Fruit fly (Drosophila melanogaster) whole organism, embryonic: Measurements from ENCODE around the gene Reg-2.

Experiments
- Asciz ChIP-seq: fragments of 200-800 bp; sonication (Bioruptor generic); optimal IDR thresholded peaks from 2 replicates; lab custom pipeline; 2017; ENCODE audit warnings: missing biosample characterization, mild to moderate bottlenecking, missing genetic modification characterization, missing genetic modification reagents
- Bdp1 ChIP-seq: fragments of 200-800 bp; sonication (Bioruptor generic); optimal IDR thresholded peaks from 3 replicates; lab custom pipeline; 2016; ENCODE audit warnings: missing biosample characterization, missing genetic modification characterization
- Blimp-1 ChIP-seq: fragments of 200-800 bp; sonication (Bioruptor generic); optimal IDR thresholded peaks from 3 replicates; lab custom pipeline; 2018; ENCODE audit warnings: missing biosample characterization, missing genetic modification characterization, mild to moderate bottlenecking, moderate library complexity, missing genetic modification reagents
- CG10543 ChIP-seq: fragments of 200-800 bp; sonication (Bioruptor generic); optimal IDR thresholded peaks from 3 replicates; lab custom pipeline; 2017; ENCODE audit warnings: missing biosample characterization, mild to moderate bottlenecking, missing genetic modification characterization, moderate library complexity
- CG13296 ChIP-seq: fragments of 200-800 bp; sonication (Bioruptor generic); optimal IDR thresholded peaks from 3 replicates; lab custom pipeline; 2018; ENCODE audit warnings: missing biosample characterization, mild to moderate bottlenecking, missing genetic modification characterization
- CG17612 ChIP-seq: fragments of 200-800 bp; sonication (Bioruptor generic); IDR thresholded peaks from 2 replicates; pipeline ENCODE4 v1.3.6; 2022; ENCODE audit warnings: missing biosample characterization, missing genetic modification characterization
- CG1792 ChIP-seq: fragments of 200-800 bp; sonication (Bioruptor generic); optimal IDR thresholded peaks from 2 replicates; lab custom pipeline; 2016; ENCODE audit warnings: missing biosample characterization, missing genetic modification characterization
- CG18599 ChIP-seq: fragments of 200-800 bp; sonication (Bioruptor generic); optimal IDR thresholded peaks from 3 replicates; lab custom pipeline; 2017; ENCODE audit warnings: missing biosample characterization, missing genetic modification characterization, mild to moderate bottlenecking, moderate library complexity, missing genetic modification reagents
- CG31441 ChIP-seq: fragments of 200-800 bp; sonication (Bioruptor generic); IDR thresholded peaks from 2 replicates; pipeline ENCODE4 v1.3.6; 2022; ENCODE audit warnings: missing biosample characterization, missing genetic modification characterization
- CG32532 ChIP-seq: fragments of 200-800 bp; sonication (Bioruptor generic); IDR thresholded peaks from 2 replicates; pipeline ENCODE4 v1.3.6; 2022; ENCODE audit warnings: missing biosample characterization, missing genetic modification characterization
- CG34376 ChIP-seq: fragments of 200-800 bp; sonication (Bioruptor generic); optimal IDR thresholded peaks from 2 replicates; lab custom pipeline; 2018; ENCODE audit warnings: missing biosample characterization, mild to moderate bottlenecking, missing genetic modification characterization
- CG4424 ChIP-seq: fragments of 200-800 bp; sonication (Bioruptor generic); optimal IDR thresholded peaks from 3 replicates; lab custom pipeline; 2016; ENCODE audit warnings: missing biosample characterization, missing genetic modification characterization
- CG5953 ChIP-seq: fragments of 200-800 bp; sonication (Bioruptor generic); IDR thresholded peaks from 2 replicates; pipeline ENCODE4 v1.3.6; 2022; ENCODE audit warnings: missing biosample characterization, missing genetic modification characterization
- CG6683 ChIP-seq: fragments of 200-800 bp; sonication (Bioruptor generic); optimal IDR thresholded peaks from 2 replicates; lab custom pipeline; 2017; ENCODE audit warnings: missing biosample characterization, mild to moderate bottlenecking, missing genetic modification characterization, missing genetic modification reagents
- CG7745 ChIP-seq: fragments of 200-800 bp; sonication (Bioruptor generic); optimal IDR thresholded peaks from 2 replicates; lab custom pipeline; 2018; ENCODE audit warnings: missing biosample characterization, mild to moderate bottlenecking, missing genetic modification characterization, moderate library complexity
- CG8924 ChIP-seq: fragments of 200-800 bp; optimal IDR thresholded peaks from 3 replicates; lab custom pipeline; 2019; ENCODE audit warnings: missing biosample characterization, mild to moderate bottlenecking, missing genetic modification characterization, moderate library complexity
- CG9876 ChIP-seq: fragments of 200-800 bp; sonication (Bioruptor generic); optimal IDR thresholded peaks from 2 replicates; lab custom pipeline; 2016; ENCODE audit warnings: missing biosample characterization, missing genetic modification characterization
- CG9932 ChIP-seq: fragments of 200-800 bp; sonication (Bioruptor generic); IDR thresholded peaks from 2 replicates; pipeline ENCODE4 v1.3.6; 2022; ENCODE audit warnings: missing biosample characterization, missing genetic modification characterization
- CTCF ChIP-seq: fragments of 200-800 bp; sonication (Bioruptor generic); optimal IDR thresholded peaks from 2 replicates; lab custom pipeline; 2017; ENCODE audit warnings: missing biosample characterization, mild to moderate bottlenecking, missing genetic modification characterization, moderate library complexity
- D19B ChIP-seq: fragments of 200-800 bp; sonication (Bioruptor generic); optimal IDR thresholded peaks from 2 replicates; lab custom pipeline; 2017; ENCODE audit warnings: missing biosample characterization, mild to moderate bottlenecking, missing genetic modification characterization
- Deaf1 ChIP-seq: fragments of 200-800 bp; optimal IDR thresholded peaks from 3 replicates; lab custom pipeline; 2019; ENCODE audit warnings: missing biosample characterization, mild to moderate bottlenecking, missing genetic modification characterization, moderate library complexity
- Doc3 ChIP-seq: fragments of 200-800 bp; sonication (Bioruptor generic); IDR thresholded peaks from 3 replicates; pipeline ENCODE4 v1.3.6; 2022; ENCODE audit warnings: missing biosample characterization, missing genetic modification characterization; ENCODE audit not compliant: partially characterized antibody
- HLH54F ChIP-seq: fragments of 200-800 bp; sonication (Bioruptor generic); optimal IDR thresholded peaks from 3 replicates; lab custom pipeline; 2016; ENCODE audit warnings: missing biosample characterization, missing genetic modification characterization
- Hr3 ChIP-seq: fragments of 200-800 bp; sonication (Bioruptor generic); optimal IDR thresholded peaks from 3 replicates; lab custom pipeline; 2016; ENCODE audit warnings: missing biosample characterization, missing genetic modification characterization
- Hr39 ChIP-seq: fragments of >200 bp; optimal IDR thresholded peaks from 2 replicates; lab custom pipeline; 2017
- Med ChIP-seq: fragments of 200-800 bp; sonication (Bioruptor generic); peaks from one replicate; lab custom pipeline; 2016; ENCODE audit warnings: missing biosample characterization, missing genetic modification characterization, mild to moderate bottlenecking, inconsistent platforms, moderate library complexity
- NC2β ChIP-seq: fragments of 200-800 bp; sonication (Bioruptor generic); optimal IDR thresholded peaks from 2 replicates; lab custom pipeline; 2016; ENCODE audit warnings: missing biosample characterization, missing genetic modification characterization
- Neu2 ChIP-seq: fragments of 200-800 bp; sonication (Bioruptor generic); optimal IDR thresholded peaks from 3 replicates; lab custom pipeline; 2016; ENCODE audit warnings: missing biosample characterization, missing genetic modification characterization, borderline replicate concordance
- Taf1 ChIP-seq: fragments of 200-800 bp; sonication (Bioruptor generic); IDR thresholded peaks from 2 replicates; pipeline ENCODE4 v1.3.6; 2022; ENCODE audit warnings: missing biosample characterization, missing genetic modification characterization
- Vsx1 ChIP-seq: fragments of 200-800 bp; sonication (Bioruptor generic); optimal IDR thresholded peaks from 2 replicates; lab custom pipeline; 2017; ENCODE audit warnings: missing biosample characterization, mild to moderate bottlenecking, missing genetic modification characterization, missing genetic modification reagents
- ato ChIP-seq: fragments of 200-800 bp; sonication (Bioruptor generic); IDR thresholded peaks from 2 replicates; pipeline ENCODE4 v1.3.6; 2022; ENCODE audit warnings: missing biosample characterization, missing genetic modification characterization; ENCODE audit not compliant: partially characterized antibody
- btn ChIP-seq: fragments of 200-800 bp; sonication (Bioruptor generic); optimal IDR thresholded peaks from 2 replicates; lab custom pipeline; 2016; ENCODE audit warnings: missing biosample characterization, missing genetic modification characterization
- chinmo ChIP-seq: fragments of 200-800 bp; sonication (Bioruptor generic); IDR thresholded peaks from 4 replicates; pipeline ENCODE4 v1.3.6; 2022; ENCODE audit warnings: missing biosample characterization, missing genetic modification characterization; ENCODE audit not compliant: partially characterized antibody
- chm ChIP-seq: fragments of 200-800 bp; sonication (Bioruptor generic); IDR thresholded peaks from 2 replicates; pipeline ENCODE4 v1.3.6; 2022; ENCODE audit warnings: missing biosample characterization, missing genetic modification characterization
- crol ChIP-seq: fragments of 200-800 bp; sonication (Bioruptor generic); IDR thresholded peaks from 2 replicates; pipeline ENCODE4 v1.3.6; 2022; ENCODE audit warnings: missing biosample characterization, missing genetic modification characterization
- eve ChIP-seq, 2 experiments: fragments of >200 bp; optimal IDR thresholded peaks; 2 replicates each; lab custom pipeline; 2017; ENCODE audit warnings: missing biosample characterization in 2 of 2, missing genetic modification characterization in 2 of 2
- fd3F ChIP-seq: fragments of 200-800 bp; sonication (Bioruptor generic); optimal IDR thresholded peaks from 2 replicates; lab custom pipeline; 2018; ENCODE audit warnings: missing biosample characterization, mild to moderate bottlenecking, missing genetic modification characterization, moderate library complexity
- ftz-f1 ChIP-seq: fragments of 200-800 bp; sonication (Bioruptor generic); optimal IDR thresholded peaks from 2 replicates; lab custom pipeline; 2016; ENCODE audit warnings: missing biosample characterization, missing genetic modification characterization
- gcm ChIP-seq: fragments of 200-800 bp; sonication (Bioruptor generic); optimal IDR thresholded peaks from 2 replicates; lab custom pipeline; 2019; ENCODE audit warnings: missing biosample characterization, mild to moderate bottlenecking, missing genetic modification characterization, moderate library complexity
- grn ChIP-seq: fragments of 200-800 bp; sonication (Bioruptor generic); optimal IDR thresholded peaks from 3 replicates; lab custom pipeline; 2017; ENCODE audit warnings: missing biosample characterization, missing genetic modification characterization
- her ChIP-seq: fragments of 200-800 bp; sonication (Bioruptor generic); optimal IDR thresholded peaks from 2 replicates; lab custom pipeline; 2016; ENCODE audit warnings: missing biosample characterization, missing genetic modification characterization
- kah ChIP-seq: fragments of 200-800 bp; sonication (Bioruptor generic); optimal IDR thresholded peaks from 2 replicates; lab custom pipeline; 2018; ENCODE audit warnings: missing biosample characterization, mild to moderate bottlenecking, missing genetic modification characterization
- klu ChIP-seq: fragments of 200-800 bp; sonication (Bioruptor generic); IDR thresholded peaks from 2 replicates; pipeline ENCODE4 v1.3.6; 2022; ENCODE audit warnings: missing biosample characterization, missing genetic modification characterization
- mirr ChIP-seq: fragments of 200-800 bp; sonication (Bioruptor generic); optimal IDR thresholded peaks from 3 replicates; lab custom pipeline; 2018; ENCODE audit warnings: missing biosample characterization, mild to moderate bottlenecking, missing genetic modification characterization
- nmo ChIP-seq: fragments of 200-800 bp; sonication (Bioruptor generic); optimal IDR thresholded peaks from 2 replicates; lab custom pipeline; 2018; ENCODE audit warnings: missing biosample characterization, mild to moderate bottlenecking, missing genetic modification characterization, moderate library complexity
- pzg ChIP-seq: fragments of 200-800 bp; sonication (Bioruptor generic); optimal IDR thresholded peaks from 3 replicates; lab custom pipeline; 2018; ENCODE audit warnings: missing biosample characterization, mild to moderate bottlenecking, missing genetic modification characterization, moderate library complexity
- sd ChIP-seq: fragments of 200-800 bp; sonication (Bioruptor generic); optimal IDR thresholded peaks from 3 replicates; lab custom pipeline; 2018; ENCODE audit warnings: missing biosample characterization, mild to moderate bottlenecking, missing genetic modification characterization, moderate library complexity
- sima ChIP-seq: fragments of 200-800 bp; sonication (Bioruptor generic); optimal IDR thresholded peaks from 2 replicates; lab custom pipeline; 2016; ENCODE audit warnings: missing biosample characterization, missing genetic modification characterization
- sob ChIP-seq: fragments of 200-800 bp; sonication (Bioruptor generic); IDR thresholded peaks from 2 replicates; pipeline ENCODE4 v1.3.6; 2022; ENCODE audit warnings: missing biosample characterization, missing genetic modification characterization
- stc ChIP-seq: fragments of 200-800 bp; sonication (Bioruptor generic); IDR thresholded peaks from 2 replicates; pipeline ENCODE4 v1.3.6; 2022; ENCODE audit warnings: missing biosample characterization, missing genetic modification characterization
- zen ChIP-seq: fragments of 200-800 bp; sonication (Bioruptor generic); optimal IDR thresholded peaks from 3 replicates; lab custom pipeline; 2018; ENCODE audit warnings: missing biosample characterization, mild to moderate bottlenecking, missing genetic modification characterization, moderate library complexity

Gene Reg-2

DNA sequence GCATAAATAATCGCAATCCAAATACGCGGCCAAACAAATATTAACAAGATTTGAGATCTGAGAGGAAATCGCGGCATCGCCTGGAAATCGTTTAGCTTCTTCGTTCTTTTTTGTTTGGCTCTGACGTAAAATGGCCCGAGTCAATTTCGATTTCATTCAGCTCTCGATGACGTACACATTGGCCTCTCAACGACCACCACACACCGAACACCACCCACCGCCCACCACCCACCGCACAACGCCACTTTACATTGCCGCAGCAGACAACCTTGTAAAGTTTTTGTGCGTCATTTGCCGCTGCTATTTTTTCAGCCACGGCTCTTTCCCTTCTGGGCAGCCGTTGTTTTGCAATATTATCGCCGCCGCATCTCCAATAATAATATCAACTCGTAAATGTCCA lies 25.7 kb upstream of the Reg-2 start (continued):
- TF ChIP-seq crol (GFP tag; lab: Robert Waterston, UW), result peak; percentile 73
- TF ChIP-seq CG32532, result peak; percentile 32; the same call in 1 of the 2 replicates
- 0 out of 2 replicates have a peak, but pooled peaks have one; percentile 21 for TF ChIP-seq CG9932 (GFP tag; lab: Robert Waterston, UW)
- TF ChIP-seq sob (GFP tag; lab: Robert Waterston, UW), result peak; percentile 38; the same call in 1 of the 2 replicates
- TF ChIP-seq Deaf1 (tag; lab: Kevin White, UChicago), result peak; percentile 11
- peak; percentile 16 for TF ChIP-seq CG34376 (GFP tag; lab: Kevin White, UChicago)
- 0 out of 2 replicates have a peak, but pooled peaks have one; percentile 23 for TF ChIP-seq chm (GFP tag; lab: Robert Waterston, UW)
- TF ChIP-seq btn, result no peak
- TF ChIP-seq CG10543 (GFP tag; lab: Kevin White, UChicago), result peak; percentile 91
- TF ChIP-seq Med (GFP tag; lab: Kevin White, UChicago), result peak; percentile 49
- no peak for TF ChIP-seq D19B (GFP tag; lab: Kevin White, UChicago)
- TF ChIP-seq ato (GFP tag; lab: Robert Waterston, UW), result no peak
- TF ChIP-seq ftz-f1, result peak; percentile 81
- peak; percentile 80; the same call in 1 of the 4 replicates for TF ChIP-seq chinmo (GFP tag; lab: Robert Waterston, UW)
- TF ChIP-seq sd (tag; lab: Kevin White, UChicago), result peak; percentile 70
- peak; percentile 15 for TF ChIP-seq CG18599 (GFP tag; lab: Kevin White, UChicago)
- TF ChIP-seq CG6683 (GFP tag; lab: Kevin White, UChicago), result no peak
- TF ChIP-seq mirr (GFP tag; lab: Kevin White, UChicago), result peak; percentile 27
- TF ChIP-seq, all 482 proteins: peak for 23

- TF ChIP-seq HLH54F (GFP tag; lab: Kevin White, UChicago) (no peak), Bdp1 (GFP tag; lab: Kevin White, UChicago) (no peak), btn (no peak), kah (GFP tag; lab: Kevin White, UChicago) (no peak), CG5953 (GFP tag; lab: Robert Waterston, UW) (no peak), Doc3 (no peak), Neu2 (GFP tag; lab: Kevin White, UChicago) (no peak), CG8924 (tag; lab: Kevin White, UChicago) (no peak), NC2β (no peak), Hr3 (GFP tag; lab: Kevin White, UChicago) (no peak), CG13296 (no peak), CG9876 (GFP tag; lab: Kevin White, UChicago) (no peak), Vsx1 (GFP tag; lab: Kevin White, UChicago) (no peak), Asciz (no peak), eve (GFP tag; optimal IDR thresholded peaks at IDR 0.05; lab: Kevin White, UChicago) (no peak), klu (GFP tag; lab: Robert Waterston, UW) (no peak), CG1792 (GFP tag; lab: Kevin White, UChicago) (no peak), CG4424 (no peak), CG7745 (tag; lab: Kevin White, UChicago) (no peak), gcm (GFP tag; lab: Kevin White, UChicago) (no peak), Blimp-1 (GFP tag; lab: Kevin White, UChicago) (no peak), pzg (no peak), sima (GFP tag; lab: Kevin White, UChicago) (no peak), CG31441 (no peak), stc (GFP tag; lab: Robert Waterston, UW) (no peak), CTCF (GFP tag; lab: Kevin White, UChicago) (no peak), Taf1 (GFP tag; lab: Robert Waterston, UW) (no peak), CG17612 (GFP tag; lab: Robert Waterston, UW) (no peak), her (GFP tag; lab: Kevin White, UChicago) (peak; percentile 3), fd3F (GFP tag; lab: Kevin White, UChicago) (no peak), nmo (no peak), zen (no peak), grn (GFP tag; lab: Kevin White, UChicago) (no peak), Hr39 (lab: Kevin White, UChicago) (no peak)
Observed at dm6 chr3L:630666-631065, 24.3 kb upstream of the Reg-2 start.
